Fruit fly (Drosophila melanogaster) whole organism, embryonic: ENCODE measurements around the gene hry.

Source experiments
- Atf-2 ChIP-seq: fragments of 200-800 bp; sonication (Bioruptor generic); optimal IDR thresholded peaks from 2 replicates; lab custom pipeline; 2016; ENCODE audit warnings: missing biosample characterization, missing genetic modification characterization
- Awh ChIP-seq: fragments of 200-800 bp; sonication (Bioruptor generic); IDR thresholded peaks from 2 replicates; pipeline ENCODE4, ENCODE4 v1.3.6; 2022; ENCODE audit warnings: missing biosample characterization, missing genetic modification characterization
- CG10366 ChIP-seq: fragments of 200-800 bp; sonication (Bioruptor generic); IDR thresholded peaks from 2 replicates; pipeline ENCODE4 v1.3.6; 2022; ENCODE audit warnings: missing biosample characterization, missing genetic modification characterization
- CG11696 ChIP-seq: fragments of 200-800 bp; sonication (Bioruptor generic); IDR thresholded peaks from 2 replicates; pipeline ENCODE4 v1.3.6; 2022; ENCODE audit warnings: missing biosample characterization, missing genetic modification characterization
- CG12744 ChIP-seq: fragments of 200-800 bp; sonication (Bioruptor generic); optimal IDR thresholded peaks from 2 replicates; lab custom pipeline; 2016; ENCODE audit warnings: missing biosample characterization, missing genetic modification characterization
- CG12769 ChIP-seq: fragments of 200-800 bp; sonication (Bioruptor generic); optimal IDR thresholded peaks from 2 replicates; lab custom pipeline; 2019; ENCODE audit warnings: missing biosample characterization, mild to moderate bottlenecking, missing genetic modification characterization, moderate library complexity
- CG14710 ChIP-seq: fragments of 200-800 bp; sonication (Bioruptor generic); optimal IDR thresholded peaks from 3 replicates; lab custom pipeline; 2019; ENCODE audit warnings: missing biosample characterization, mild to moderate bottlenecking, missing genetic modification characterization, moderate library complexity
- CG16815 ChIP-seq: fragments of 200-800 bp; sonication (Bioruptor generic); optimal IDR thresholded peaks from 3 replicates; lab custom pipeline; 2017; ENCODE audit warnings: missing biosample characterization, mild to moderate bottlenecking, missing genetic modification characterization
- CG17186 ChIP-seq: fragments of 200-800 bp; sonication (Bioruptor generic); optimal IDR thresholded peaks from 3 replicates; lab custom pipeline; 2017; ENCODE audit warnings: missing biosample characterization, missing genetic modification reagents, missing genetic modification characterization
- CG17802 ChIP-seq: fragments of 200-800 bp; sonication (Bioruptor generic); optimal IDR thresholded peaks from 2 replicates; lab custom pipeline; 2018; ENCODE audit warnings: missing biosample characterization, mild to moderate bottlenecking, missing genetic modification characterization, moderate library complexity
- CG18011 ChIP-seq: fragments of 200-800 bp; sonication (Bioruptor generic); optimal IDR thresholded peaks from 2 replicates; lab custom pipeline; 2017; ENCODE audit warnings: missing biosample characterization, missing genetic modification characterization, mild to moderate bottlenecking, moderate library complexity, missing genotype
- CG1832 ChIP-seq: fragments of 200-800 bp; sonication (Bioruptor generic); optimal IDR thresholded peaks from 2 replicates; lab custom pipeline; 2017; ENCODE audit warnings: missing biosample characterization, mild to moderate bottlenecking, missing genetic modification characterization, inconsistent platforms
- CG18599 ChIP-seq: fragments of 200-800 bp; sonication (Bioruptor generic); optimal IDR thresholded peaks from 3 replicates; lab custom pipeline; 2017; ENCODE audit warnings: missing biosample characterization, missing genetic modification characterization, mild to moderate bottlenecking, moderate library complexity, missing genetic modification reagents
- CG2120 ChIP-seq: fragments of 200-800 bp; sonication (Bioruptor generic); optimal IDR thresholded peaks from 3 replicates; lab custom pipeline; 2016; ENCODE audit warnings: missing biosample characterization, missing genetic modification characterization
- CG2875 ChIP-seq: fragments of 200-800 bp; sonication (Bioruptor generic); optimal IDR thresholded peaks from 2 replicates; lab custom pipeline; 2017; ENCODE audit warnings: missing biosample characterization, mild to moderate bottlenecking, missing genetic modification characterization, missing genetic modification reagents
- CG3726 ChIP-seq: fragments of 200-800 bp; sonication (Bioruptor generic); IDR thresholded peaks from 3 replicates; pipeline ENCODE4, ENCODE4 v1.3.6; 2022; ENCODE audit warnings: missing biosample characterization, missing genetic modification characterization
- CG4282 ChIP-seq: fragments of 200-800 bp; sonication (Bioruptor generic); optimal IDR thresholded peaks from 2 replicates; lab custom pipeline; 2016; ENCODE audit warnings: missing biosample characterization, missing genetic modification characterization
- CG9932 ChIP-seq: fragments of 200-800 bp; sonication (Bioruptor generic); IDR thresholded peaks from 2 replicates; pipeline ENCODE4 v1.3.6; 2022; ENCODE audit warnings: missing biosample characterization, missing genetic modification characterization
- ERR ChIP-seq: fragments of 200-800 bp; sonication (Bioruptor generic); optimal IDR thresholded peaks from 2 replicates; lab custom pipeline; 2016; ENCODE audit warnings: missing biosample characterization, missing genetic modification characterization
- Fer3 ChIP-seq: fragments of 200-800 bp; sonication (Bioruptor generic); optimal IDR thresholded peaks from 2 replicates; lab custom pipeline; 2018; ENCODE audit warnings: missing biosample characterization, mild to moderate bottlenecking, missing genetic modification characterization, moderate library complexity
- HmgD ChIP-seq: fragments of 200-800 bp; sonication (Bioruptor generic); optimal IDR thresholded peaks from 3 replicates; lab custom pipeline; 2016; ENCODE audit warnings: missing biosample characterization, missing genetic modification characterization
- HmgZ ChIP-seq: fragments of 200-800 bp; sonication (Bioruptor generic); optimal IDR thresholded peaks from 2 replicates; lab custom pipeline; 2018; ENCODE audit warnings: missing biosample characterization, mild to moderate bottlenecking, missing genetic modification characterization
- Med ChIP-seq: fragments of 200-800 bp; sonication (Bioruptor generic); peaks from one replicate; lab custom pipeline; 2016; ENCODE audit warnings: missing biosample characterization, missing genetic modification characterization, mild to moderate bottlenecking, inconsistent platforms, moderate library complexity
- Myb ChIP-seq: fragments of 200-800 bp; sonication (Bioruptor generic); optimal IDR thresholded peaks from 2 replicates; lab custom pipeline; 2016; ENCODE audit warnings: missing biosample characterization, missing genetic modification characterization
- Nf-YB ChIP-seq: fragments of 200-800 bp; sonication (Bioruptor generic); optimal IDR thresholded peaks from 3 replicates; lab custom pipeline; 2019; ENCODE audit warnings: missing biosample characterization, mild to moderate bottlenecking, missing genetic modification characterization, moderate library complexity
- Sox102F ChIP-seq: fragments of 200-800 bp; sonication (Bioruptor generic); optimal IDR thresholded peaks from 2 replicates; lab custom pipeline; 2018; ENCODE audit warnings: missing biosample characterization, mild to moderate bottlenecking, missing genetic modification characterization, moderate library complexity
- Ssrp ChIP-seq: fragments of 200-800 bp; sonication (Bioruptor generic); optimal IDR thresholded peaks from 2 replicates; lab custom pipeline; 2018; ENCODE audit warnings: missing biosample characterization, mild to moderate bottlenecking, missing genetic modification characterization, moderate library complexity
- Taf1 ChIP-seq: fragments of 200-800 bp; sonication (Bioruptor generic); IDR thresholded peaks from 2 replicates; pipeline ENCODE4 v1.3.6; 2022; ENCODE audit warnings: missing biosample characterization, missing genetic modification characterization
- Tbp ChIP-seq: fragments of >200 bp; optimal IDR thresholded peaks from 2 replicates; lab custom pipeline; 2018; ENCODE audit warnings: missing biosample characterization, missing genetic modification characterization
- YL-1 ChIP-seq: fragments of 200-800 bp; sonication (Bioruptor generic); optimal IDR thresholded peaks from 3 replicates; lab custom pipeline; 2017; ENCODE audit warnings: missing biosample characterization, mild to moderate bottlenecking, missing genetic modification characterization
- ara ChIP-seq: fragments of 200-800 bp; sonication (Bioruptor generic); IDR thresholded peaks from 2 replicates; pipeline ENCODE4 v1.3.6; 2022; ENCODE audit warnings: missing biosample characterization, missing genetic modification characterization
- chinmo ChIP-seq: fragments of 200-800 bp; sonication (Bioruptor generic); IDR thresholded peaks from 4 replicates; pipeline ENCODE4 v1.3.6; 2022; ENCODE audit warnings: missing biosample characterization, missing genetic modification characterization; ENCODE audit not compliant: partially characterized antibody
- crol ChIP-seq: fragments of 200-800 bp; sonication (Bioruptor generic); IDR thresholded peaks from 2 replicates; pipeline ENCODE4 v1.3.6; 2022; ENCODE audit warnings: missing biosample characterization, missing genetic modification characterization
- cwo ChIP-seq: fragments of 200-800 bp; sonication (Bioruptor generic); optimal IDR thresholded peaks from 3 replicates; lab custom pipeline; 2017; ENCODE audit warnings: missing biosample characterization, missing genetic modification characterization, mild to moderate bottlenecking, moderate library complexity, missing genetic modification reagents
- en ChIP-seq: fragments of 200-800 bp; sonication (Bioruptor generic); optimal IDR thresholded peaks from 2 replicates; lab custom pipeline; 2016; ENCODE audit warnings: missing biosample characterization, missing genetic modification characterization
- gem ChIP-seq: fragments of 200-800 bp; sonication (Bioruptor generic); optimal IDR thresholded peaks from 2 replicates; lab custom pipeline; 2019; ENCODE audit warnings: missing biosample characterization, mild to moderate bottlenecking, missing genetic modification characterization, moderate library complexity
- gt ChIP-seq: fragments of 200-800 bp; sonication (Bioruptor generic); IDR thresholded peaks from 2 replicates; pipeline ENCODE4 v1.3.6; 2022; ENCODE audit warnings: missing biosample characterization, missing genetic modification characterization
- ham ChIP-seq: fragments of 200-800 bp; sonication (Bioruptor generic); IDR thresholded peaks from 2 replicates; pipeline ENCODE4 v1.3.6; 2022; ENCODE audit warnings: missing biosample characterization, missing genetic modification characterization
- lmd ChIP-seq: fragments of 200-800 bp; sonication (Bioruptor generic); IDR thresholded peaks from 2 replicates; pipeline ENCODE4 v1.3.6; 2022; ENCODE audit warnings: missing biosample characterization, missing genetic modification characterization
- nau ChIP-seq: fragments of 200-800 bp; sonication (Bioruptor generic); optimal IDR thresholded peaks from 3 replicates; lab custom pipeline; 2017; ENCODE audit warnings: missing biosample characterization, mild to moderate bottlenecking, missing genetic modification characterization, missing genetic modification reagents
- oc ChIP-seq: fragments of 200-800 bp; sonication (Bioruptor generic); optimal IDR thresholded peaks from 2 replicates; lab custom pipeline; 2018; ENCODE audit warnings: missing biosample characterization, mild to moderate bottlenecking, missing genetic modification characterization, moderate library complexity
- sim ChIP-seq: fragments of 200-800 bp; sonication (Bioruptor generic); IDR thresholded peaks from 2 replicates; pipeline ENCODE4 v1.3.6; 2022; ENCODE audit warnings: missing biosample characterization, missing genetic modification characterization
- slbo ChIP-seq: fragments of 200-800 bp; sonication (Bioruptor generic); IDR thresholded peaks from 2 replicates; pipeline ENCODE4 v1.3.6; 2022; ENCODE audit warnings: missing biosample characterization, missing genetic modification characterization
- slp2 ChIP-seq: fragments of 200-800 bp; sonication (Bioruptor generic); optimal IDR thresholded peaks from 2 replicates; lab custom pipeline; 2016; ENCODE audit warnings: missing biosample characterization, missing genetic modification characterization
- tgo ChIP-seq: fragments of 200-800 bp; sonication (Bioruptor generic); IDR thresholded peaks from 3 replicates; pipeline ENCODE4 v1.3.6; 2022; ENCODE audit warnings: missing biosample characterization, missing genetic modification characterization
- tll ChIP-seq, 2 experiments: fragments of 200-800 bp in 1 of 2; fragments of >200 bp in 1 of 2; sonication (Bioruptor generic) in 1 of 2; optimal IDR thresholded peaks; 2 replicates each; lab custom pipeline; 2017 to 2019; ENCODE audit warnings: missing biosample characterization in 2 of 2, missing genetic modification characterization in 2 of 2, mild to moderate bottlenecking in 1 of 2, moderate library complexity in 1 of 2
- wdn ChIP-seq: fragments of 200-800 bp; sonication (Bioruptor generic); IDR thresholded peaks from 2 replicates; pipeline ENCODE4 v1.3.6; 2022; ENCODE audit warnings: missing biosample characterization, missing genetic modification characterization
- wor ChIP-seq: fragments of 200-800 bp; sonication (Bioruptor generic); IDR thresholded peaks from 2 replicates; pipeline ENCODE4 v1.3.6; 2022; ENCODE audit warnings: missing biosample characterization, missing genetic modification characterization
- zfh1 ChIP-seq: fragments of 200-800 bp; sonication (Bioruptor generic); IDR thresholded peaks from 3 replicates; pipeline ENCODE4 v1.3.6; 2022; ENCODE audit warnings: missing biosample characterization, missing genetic modification characterization

hry gene

DNA sequence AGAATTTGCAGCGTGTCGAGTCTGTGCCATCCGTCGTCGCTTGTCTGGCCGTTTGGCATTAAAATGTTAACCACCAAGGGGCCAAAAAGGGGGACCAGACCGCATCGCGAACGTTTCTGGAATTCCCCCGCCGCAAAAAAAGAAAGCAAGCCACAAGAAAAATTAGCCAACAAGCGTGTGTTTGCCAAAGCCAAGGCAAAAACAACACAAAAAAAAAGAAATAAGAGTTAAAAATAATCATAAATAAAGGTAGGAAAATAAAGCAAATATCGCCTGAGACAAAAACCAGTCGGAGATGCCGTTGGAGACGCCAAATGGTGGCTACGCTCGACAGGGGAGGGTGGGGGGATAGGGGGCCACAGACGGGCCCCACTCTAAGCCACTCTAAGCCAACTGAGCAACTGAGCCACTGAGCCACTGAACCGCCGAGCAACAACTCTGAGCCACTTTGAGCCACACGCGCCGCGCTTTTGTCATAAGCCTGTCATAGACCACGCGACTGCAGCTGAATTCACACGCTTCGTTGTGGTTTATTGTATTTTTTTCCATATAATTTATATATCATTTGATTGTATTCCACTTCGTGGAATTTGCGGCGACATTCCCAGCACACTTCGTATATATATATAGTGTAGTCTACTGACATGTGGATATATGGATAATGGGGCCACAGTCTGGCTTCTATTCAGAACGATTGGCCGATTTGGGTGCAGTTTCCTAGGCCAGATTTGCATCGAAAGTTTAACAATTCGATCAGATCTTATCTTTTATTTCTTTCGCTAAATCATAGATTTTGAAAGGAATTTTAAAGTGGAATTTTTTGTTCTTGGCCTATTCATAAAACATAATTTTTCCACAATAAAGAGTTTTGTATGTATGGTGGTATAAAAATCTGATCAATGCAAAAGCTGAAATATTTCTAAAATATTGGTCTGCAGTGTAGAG, 18.3 kb downstream of the hry start (continued):
- TF ChIP-seq ara (GFP tag; lab: Robert Waterston, UW) = no peak
- no peak for TF ChIP-seq Fer3 (tag; lab: Kevin White, UChicago)
- TF ChIP-seq zfh1 (GFP tag; lab: Robert Waterston, UW) = no peak
- TF ChIP-seq ham = no peak
- TF ChIP-seq lmd (GFP tag; lab: Robert Waterston, UW) = no peak; the same call in 1 of the 2 replicates
- TF ChIP-seq CG17186 (GFP tag; lab: Kevin White, UChicago) = no peak
- no peak for TF ChIP-seq CG18011 (GFP tag; lab: Kevin White, UChicago)
- TF ChIP-seq CG12769 (tag; lab: Kevin White, UChicago) = peak; percentile 33
- no peak for TF ChIP-seq Ssrp (tag; lab: Kevin White, UChicago)
- no peak for TF ChIP-seq CG1832
- no peak for TF ChIP-seq Myb (GFP tag; lab: Kevin White, UChicago)
- no peak for TF ChIP-seq HmgZ (tag; lab: Kevin White, UChicago)
- TF ChIP-seq Med (GFP tag; lab: Kevin White, UChicago) = peak; percentile 71
- TF ChIP-seq CG2875 (GFP tag; lab: Kevin White, UChicago) = no peak
- no peak for TF ChIP-seq CG12744 (GFP tag; lab: Kevin White, UChicago)
- no peak for TF ChIP-seq HmgD (GFP tag; lab: Kevin White, UChicago)
- TF ChIP-seq cwo = peak; percentile 68
- TF ChIP-seq wor (GFP tag; lab: Robert Waterston, UW) = no peak
- TF ChIP-seq YL-1 (GFP tag; lab: Kevin White, UChicago) = no peak
- TF ChIP-seq Sox102F (GFP tag; lab: Kevin White, UChicago) = no peak
- peak; percentile 24 for TF ChIP-seq CG18599 (GFP tag; lab: Kevin White, UChicago)
- no peak for TF ChIP-seq Taf1 (GFP tag; lab: Robert Waterston, UW)
- no peak for TF ChIP-seq nau
- no peak for TF ChIP-seq CG14710 (tag; lab: Kevin White, UChicago)
- TF ChIP-seq gt (GFP tag; lab: Robert Waterston, UW) = no peak
- peak; percentile 71 for TF ChIP-seq crol (GFP tag; lab: Robert Waterston, UW)
- no peak for TF ChIP-seq CG16815 (GFP tag; lab: Kevin White, UChicago)
- TF ChIP-seq tgo (GFP tag; lab: Robert Waterston, UW) = no peak
- TF ChIP-seq ERR = no peak
- TF ChIP-seq Awh (GFP tag; lab: Robert Waterston, UW) = no peak
- TF ChIP-seq Nf-YB = no peak
- no peak for TF ChIP-seq CG2120 (GFP tag; lab: Kevin White, UChicago)
- peak; percentile 82 for TF ChIP-seq oc (tag; lab: Kevin White, UChicago)
- 0 out of 2 replicates have a peak, but pooled peaks have one; percentile 3 for TF ChIP-seq slbo (GFP tag; lab: Robert Waterston, UW)
- TF ChIP-seq gem (tag; lab: Kevin White, UChicago) = no peak
- TF ChIP-seq chinmo (GFP tag; lab: Robert Waterston, UW) = peak; percentile 88; the same call in 3 of the 4 replicates
- no peak for TF ChIP-seq tll (GFP tag; optimal IDR thresholded peaks at IDR 0.05; lab: Kevin White, UChicago)
- TF ChIP-seq sim = no peak
- 0 out of 2 replicates have a peak, but pooled peaks have one; percentile 9 for TF ChIP-seq CG9932
- TF ChIP-seq Tbp (GFP tag; lab: Kevin White, UChicago) = no peak
- no peak for TF ChIP-seq CG10366
- TF ChIP-seq wdn = no peak
- TF ChIP-seq CG11696 = no peak
- TF ChIP-seq en = no peak
- no peak for TF ChIP-seq Atf-2 (GFP tag; lab: Kevin White, UChicago)
- no peak for TF ChIP-seq slp2 (GFP tag; lab: Kevin White, UChicago)
- TF ChIP-seq CG4282 (GFP tag; lab: Kevin White, UChicago) = no peak
- TF ChIP-seq CG3726 (GFP tag; lab: Robert Waterston, UW) = no peak
- no peak for TF ChIP-seq CG17802 (tag; lab: Kevin White, UChicago)
